Worm (Caenorhabditis elegans): ENCODE data around the gene Y37D8A.3.
A peak's percentile ranks its signal among the peaks of the same experiment; 100 is the strongest.

The Y37D8A.3 gene

DNA sequence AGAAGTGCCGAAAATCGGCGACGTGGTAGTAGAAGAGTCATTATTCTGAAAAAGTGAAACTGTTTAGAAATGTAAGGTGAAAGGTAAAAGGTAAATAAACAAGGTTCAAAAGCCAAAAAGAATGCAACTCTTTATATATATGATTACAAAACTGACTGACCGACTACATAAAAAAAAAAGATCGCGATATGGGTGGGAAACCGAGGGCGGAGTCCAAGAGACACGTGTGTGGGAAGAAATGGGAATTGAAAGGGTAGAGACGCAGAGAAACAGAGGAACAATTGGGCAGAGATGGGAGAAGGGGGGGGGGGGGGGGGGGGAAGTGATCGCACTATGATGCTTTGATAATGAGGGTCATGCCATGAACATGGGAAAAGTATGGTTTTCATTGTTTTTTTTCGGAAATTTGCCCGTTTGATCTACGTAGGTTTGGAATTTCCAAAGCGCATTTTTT lies 9.8 kb downstream of the Y37D8A.3 start, which contains the start of gene Y37D8A.4 (continued):
- TF ChIP-seq Y55F3AM.14 (GFP tag; optimal IDR thresholded peaks at IDR 0.05), result no peak
- no peak for TF ChIP-seq lin-13 (GFP tag; optimal IDR thresholded peaks at IDR 0.05)
- TF ChIP-seq nhr-237 (tag; optimal IDR thresholded peaks at IDR 0.05), result no peak
- TF ChIP-seq lin-11 (tag; optimal IDR thresholded peaks at IDR 0.05), result no peak
- TF ChIP-seq sem-4 (tag; optimal IDR thresholded peaks at IDR 0.05), result peak; percentile 73
- TF ChIP-seq dmd-4 (tag; optimal IDR thresholded peaks at IDR 0.05), result no peak
- no peak for TF ChIP-seq peb-1 (tag; optimal IDR thresholded peaks at IDR 0.05)
- TF ChIP-seq blmp-1 (tag; optimal IDR thresholded peaks at IDR 0.05; ENCODE audit: insufficient read depth), result no peak
- TF ChIP-seq ZK546.5 (tag; optimal IDR thresholded peaks at IDR 0.05), result no peak
- peak; percentile 68 for TF ChIP-seq sma-9 (GFP tag; optimal IDR thresholded peaks at IDR 0.05)
- TF ChIP-seq sma-9 (tag; optimal IDR thresholded peaks at IDR 0.05), result no peak
- no peak for TF ChIP-seq mab-5 (tag; optimal IDR thresholded peaks at IDR 0.05)
- TF ChIP-seq mdl-1 (tag; optimal IDR thresholded peaks at IDR 0.05), result peak in 1 of 2 experiments; percentile 57
- TF ChIP-seq lsy-2 (tag; optimal IDR thresholded peaks at IDR 0.05), result peak in 1 of 2 experiments; percentile 28
- no peak for TF ChIP-seq skn-1 (tag; optimal IDR thresholded peaks at IDR 0.05)
- no peak for TF ChIP-seq nhr-77 (tag; optimal IDR thresholded peaks at IDR 0.05)
- TF ChIP-seq nhr-12 (tag; optimal IDR thresholded peaks at IDR 0.05), result no peak
- no peak for TF ChIP-seq nhr-23 (tag; optimal IDR thresholded peaks at IDR 0.05)
- TF ChIP-seq ceh-16 (tag; optimal IDR thresholded peaks at IDR 0.05), result no peak
- peak; percentile 13 for TF ChIP-seq C34F6.9 (tag; optimal IDR thresholded peaks at IDR 0.05)
- TF ChIP-seq ztf-11 (tag; optimal IDR thresholded peaks at IDR 0.05), result no peak
- TF ChIP-seq snpc-4 (tag; optimal IDR thresholded peaks at IDR 0.05), result no peak
- TF ChIP-seq R02D3.7 (tag; optimal IDR thresholded peaks at IDR 0.05), result no peak
- no peak for TF ChIP-seq ztf-1 (GFP tag; conservative IDR thresholded peaks at IDR 0.05)
- TF ChIP-seq gmeb-1 (tag; optimal IDR thresholded peaks at IDR 0.05), result peak; percentile 41
- TF ChIP-seq nhr-25 (tag; optimal IDR thresholded peaks at IDR 0.05), result peak; percentile 14
- TF ChIP-seq alr-1 (tag; optimal IDR thresholded peaks at IDR 0.05), result no peak
- no peak for TF ChIP-seq ama-1 (optimal IDR thresholded peaks at IDR 0.05)

DNA sequence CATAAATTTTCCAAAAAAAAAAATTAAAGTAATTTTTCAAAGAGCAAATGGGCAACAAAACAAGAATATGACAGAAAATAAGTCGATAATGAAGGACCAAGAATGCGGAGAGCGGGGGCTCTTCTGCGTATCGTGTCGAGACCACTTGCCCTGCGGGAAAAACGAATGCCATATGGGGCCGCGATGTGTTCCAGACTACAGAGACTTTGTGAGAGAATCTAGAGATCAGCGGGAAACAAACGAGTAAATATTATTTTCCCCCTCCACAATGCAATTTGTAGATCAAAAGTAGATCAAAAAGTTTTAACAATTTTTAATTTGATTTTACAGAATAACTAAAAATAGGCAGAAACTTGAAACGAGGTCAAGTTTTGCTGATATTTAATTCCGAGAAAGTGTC lies 11.0 kb downstream of the Y37D8A.3 start:
- no peak for TF ChIP-seq blmp-1 (tag; optimal IDR thresholded peaks at IDR 0.05; ENCODE audit: insufficient read depth)
- TF ChIP-seq Y55F3AM.14 (GFP tag; optimal IDR thresholded peaks at IDR 0.05), result no peak
- TF ChIP-seq dmd-4 (tag; optimal IDR thresholded peaks at IDR 0.05), result no peak
- no peak for TF ChIP-seq nhr-77 (tag; optimal IDR thresholded peaks at IDR 0.05)
- TF ChIP-seq ztf-4 (tag; optimal IDR thresholded peaks at IDR 0.05), result no peak
- TF ChIP-seq ztf-1 (GFP tag; conservative IDR thresholded peaks at IDR 0.05), result no peak

DNA sequence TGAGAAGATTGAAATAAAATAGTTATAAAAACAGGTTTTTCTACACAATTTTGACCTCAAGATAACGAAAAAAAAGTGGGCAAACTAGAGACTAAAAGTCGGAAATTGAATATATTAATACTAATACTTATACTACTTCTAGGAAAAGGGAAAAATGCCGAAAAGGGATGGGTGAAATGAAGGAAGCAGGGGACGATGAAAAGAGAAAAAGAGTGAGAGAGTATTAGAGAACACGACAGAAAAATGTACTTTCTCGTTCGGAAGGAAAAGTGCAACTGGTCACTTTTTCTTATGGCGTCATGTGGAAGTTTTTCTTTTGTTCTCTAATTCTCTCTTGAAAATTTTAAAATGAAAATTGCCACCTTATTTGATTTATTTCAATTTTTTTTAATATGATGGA lies 12.2 kb downstream of the Y37D8A.3 start:
- TF ChIP-seq lin-39 (tag; optimal IDR thresholded peaks at IDR 0.05) (no peak), snpc-4 (tag; optimal IDR thresholded peaks at IDR 0.05) (no peak), nhr-23 (tag; optimal IDR thresholded peaks at IDR 0.05) (no peak), mdl-1 (tag; optimal IDR thresholded peaks at IDR 0.05) (peak; percentile 40 to 83), ztf-4 (tag; optimal IDR thresholded peaks at IDR 0.05) (peak; percentile 13), sma-3 (GFP tag; optimal IDR thresholded peaks at IDR 0.05) (peak; percentile 74), ceh-82 (tag; optimal IDR thresholded peaks at IDR 0.05) (no peak), C34F6.9 (tag; optimal IDR thresholded peaks at IDR 0.05) (peak; percentile 80), F13H6.1 (tag; optimal IDR thresholded peaks at IDR 0.05) (peak; percentile 99), ama-1 (optimal IDR thresholded peaks at IDR 0.05) (no peak), lsy-2 (tag; optimal IDR thresholded peaks at IDR 0.05) (peak; percentile 29 to 88), elt-1 (tag; optimal IDR thresholded peaks at IDR 0.05) (no peak), skn-1 (tag; optimal IDR thresholded peaks at IDR 0.05) (peak; percentile 47), unc-55 (GFP tag; optimal IDR thresholded peaks at IDR 0.05) (peak; percentile 79), nhr-21 (tag; optimal IDR thresholded peaks at IDR 0.05) (peak; percentile 90), sem-4 (tag; optimal IDR thresholded peaks at IDR 0.05) (peak; percentile 97), nhr-11 (tag; optimal IDR thresholded peaks at IDR 0.05) (no peak), lin-13 (GFP tag; optimal IDR thresholded peaks at IDR 0.05) (peak; percentile 69), blmp-1 (tag; optimal IDR thresholded peaks at IDR 0.05; ENCODE audit: insufficient read depth) (peak; percentile 96), fos-1 (tag; optimal IDR thresholded peaks at IDR 0.05) (peak; percentile 95), nhr-77 (tag; optimal IDR thresholded peaks at IDR 0.05) (no peak), ceh-16 (tag; optimal IDR thresholded peaks at IDR 0.05) (peak; percentile 23), sma-9 (GFP tag; optimal IDR thresholded peaks at IDR 0.05) (peak; percentile 99), sma-9 (tag; optimal IDR thresholded peaks at IDR 0.05) (no peak), peb-1 (tag; optimal IDR thresholded peaks at IDR 0.05) (no peak), egl-27 (tag; optimal IDR thresholded peaks at IDR 0.05) (peak; percentile 88), zag-1 (tag; optimal IDR thresholded peaks at IDR 0.05) (peak; percentile 41), unc-62 (GFP tag; optimal IDR thresholded peaks at IDR 0.05) (no peak), gmeb-1 (tag; optimal IDR thresholded peaks at IDR 0.05) (peak; percentile 2), dmd-4 (tag; optimal IDR thresholded peaks at IDR 0.05) (no peak), mbf-1 (tag; optimal IDR thresholded peaks at IDR 0.05) (no peak), aly-2 (tag; optimal IDR thresholded peaks at IDR 0.05) (no peak), ztf-1 (GFP tag; conservative IDR thresholded peaks at IDR 0.05) (no peak), nhr-12 (tag; optimal IDR thresholded peaks at IDR 0.05) (no peak), Y55F3AM.14 (GFP tag; optimal IDR thresholded peaks at IDR 0.05) (peak; percentile 64), crh-2 (tag; optimal IDR thresholded peaks at IDR 0.05) (peak; percentile 82), nhr-25 (tag; optimal IDR thresholded peaks at IDR 0.05) (peak; percentile 44), mab-5 (tag; optimal IDR thresholded peaks at IDR 0.05) (peak; percentile 38), nhr-6 (tag; optimal IDR thresholded peaks at IDR 0.05) (peak; percentile 62)
